Fruit fly (Drosophila melanogaster): ENCODE data around the gene CG46399.

Gene CG46399

dm6 chrX:14858951-14859350, at the start of gene CG46399:
Gene CG46399, plus strand, starts transcription at chrX:14859251.
- no peak for TF ChIP-seq CG17801 (GFP tag; optimal IDR thresholded peaks at IDR 0.05; ENCODE audit: partially characterized antibody)

- TF ChIP-seq CG17801 (GFP tag; optimal IDR thresholded peaks at IDR 0.05; ENCODE audit: partially characterized antibody) = no peak
Observed at dm6 chrX:14810433-14810832, 48.6 kb upstream of the CG46399 start.

- TF ChIP-seq CG17801 (GFP tag; optimal IDR thresholded peaks at IDR 0.05; ENCODE audit: partially characterized antibody) = no peak
Observed at dm6 chrX:14812239-14812638, 46.8 kb upstream of the CG46399 start.

dm6 chrX:14824690-14825469, 34.2 kb upstream of the CG46399 start:
- no peak for TF ChIP-seq CG17801 (GFP tag; optimal IDR thresholded peaks at IDR 0.05; ENCODE audit: partially characterized antibody)

dm6 chrX:14825470-14825787, 33.6 kb upstream of the CG46399 start:
- no peak for TF ChIP-seq CG17801 (GFP tag; optimal IDR thresholded peaks at IDR 0.05; ENCODE audit: partially characterized antibody)

dm6 chrX:14825922-14826617, 33.0 kb upstream of the CG46399 start, which contains the start of gene rut:
Gene rut, minus strand, starts transcription at chrX:14826073.
- no peak for TF ChIP-seq CG17801 (GFP tag; optimal IDR thresholded peaks at IDR 0.05; ENCODE audit: partially characterized antibody)

- no peak for TF ChIP-seq CG17801 (GFP tag; optimal IDR thresholded peaks at IDR 0.05; ENCODE audit: partially characterized antibody)
Observed at dm6 chrX:14827643-14828042, 31.4 kb upstream of the CG46399 start.

dm6 chrX:14831713-14832561, 27.1 kb upstream of the CG46399 start, which contains the start of gene CG14408:
Gene CG14408, minus strand, starts transcription at chrX:14832033.
- no peak for TF ChIP-seq CG17801 (GFP tag; optimal IDR thresholded peaks at IDR 0.05; ENCODE audit: partially characterized antibody)

dm6 chrX:14832562-14833303, 26.3 kb upstream of the CG46399 start, which contains the start of gene CG14411:
Gene CG14411, plus strand, starts transcription at chrX:14832647.
- no peak for TF ChIP-seq CG17801 (GFP tag; optimal IDR thresholded peaks at IDR 0.05; ENCODE audit: partially characterized antibody)

- TF ChIP-seq CG17801 (GFP tag; optimal IDR thresholded peaks at IDR 0.05; ENCODE audit: partially characterized antibody) = no peak
Observed at dm6 chrX:14836425-14836824, 22.6 kb upstream of the CG46399 start, which contains the start of gene CG14410. Gene CG14410, plus strand, starts transcription at chrX:14836725.

- no peak for TF ChIP-seq CG17801 (GFP tag; optimal IDR thresholded peaks at IDR 0.05; ENCODE audit: partially characterized antibody)
Observed at dm6 chrX:14837983-14838382, 21.1 kb upstream of the CG46399 start, which contains the start of gene Grx5. Gene Grx5, minus strand, starts transcription at chrX:14838198.

dm6 chrX:14839047-14839446, 20.0 kb upstream of the CG46399 start, which contains the start of the genes CG32590 and Flo2:
Gene CG32590, minus strand, starts transcription at chrX:14839106.
Gene Flo2, plus strand, starts transcription at chrX:14839376.
- peak; percentile 82 for TF ChIP-seq CG17801 (GFP tag; optimal IDR thresholded peaks at IDR 0.05; ENCODE audit: partially characterized antibody)

dm6 chrX:14839739-14840347, 19.2 kb upstream of the CG46399 start:
- no peak for TF ChIP-seq CG17801 (GFP tag; optimal IDR thresholded peaks at IDR 0.05; ENCODE audit: partially characterized antibody)

dm6 chrX:14840417-14840872, 18.6 kb upstream of the CG46399 start:
- TF ChIP-seq CG17801 (GFP tag; optimal IDR thresholded peaks at IDR 0.05; ENCODE audit: partially characterized antibody) = peak; percentile 87

Measured in ovary, adult (tissue).